Worm (Caenorhabditis elegans) whole organism, early embryonic: ENCODE results near the gene skr-20.

Source experiments
- F13C5.2 ChIP-seq: sonication (generic microtip); optimal IDR thresholded peaks from 2 replicates; lab custom pipeline; 2017; ENCODE audit warnings: mild to moderate bottlenecking, missing genetic modification characterization, inconsistent platforms, missing compliant biosample characterization
- ama-1 ChIP-seq: fragments of 150-350 bp; optimal IDR thresholded peaks from 2 replicates; lab custom pipeline; 2014
- ceh-13 ChIP-seq: fragments of 200-800 bp; sonication (Bioruptor generic); optimal IDR thresholded peaks from 2 replicates; lab custom pipeline; 2018; ENCODE audit warnings: mild to moderate bottlenecking, missing genetic modification characterization, missing compliant biosample characterization
- ets-7 ChIP-seq: sonication (generic microtip); optimal IDR thresholded peaks from 2 replicates; lab custom pipeline; 2016; ENCODE audit warnings: missing genotype, missing genetic modification characterization, missing compliant biosample characterization
- hmbx-1 ChIP-seq: sonication (generic microtip); optimal IDR thresholded peaks from 2 replicates; lab custom pipeline; 2016; ENCODE audit warnings: mild to moderate bottlenecking, missing genetic modification characterization, missing compliant biosample characterization
- hmg-4 ChIP-seq: fragments of 200-800 bp; sonication (Bioruptor generic); optimal IDR thresholded peaks from 2 replicates; lab custom pipeline; 2018; ENCODE audit warnings: mild to moderate bottlenecking, missing genetic modification characterization, missing compliant biosample characterization
- pes-1 ChIP-seq: fragments of 200-800 bp; sonication (Bioruptor generic); IDR thresholded peaks from 2 replicates; pipeline ENCODE4 v1.3.6; 2022; ENCODE audit warnings: missing genetic modification reagents, missing genetic modification characterization, missing compliant biosample characterization
- scrt-1 ChIP-seq: fragments of 200-800 bp; sonication (Bioruptor generic); IDR thresholded peaks from 2 replicates; pipeline ENCODE4 v1.3.6; 2022; ENCODE audit warnings: missing genetic modification characterization, missing compliant biosample characterization
- tra-4 ChIP-seq: sonication (generic microtip); optimal IDR thresholded peaks from 2 replicates; lab custom pipeline; 2017; ENCODE audit warnings: missing genetic modification characterization, missing compliant biosample characterization

ce11 chrX:13220609-13221008 lies 2.7 kb downstream of the skr-20 start:
- TF ChIP-seq ama-1 (lab: Kevin White, UChicago): no peak
- TF ChIP-seq hmg-4 (GFP tag; lab: Kevin White, UChicago): no peak
- no peak for TF ChIP-seq F13C5.2 (tag; lab: Kevin White, UChicago)
- TF ChIP-seq ets-7 (tag; lab: Kevin White, UChicago): no peak
- no peak for TF ChIP-seq pes-1 (GFP tag; lab: Robert Waterston, UW)
- TF ChIP-seq ceh-13 (GFP tag; lab: Kevin White, UChicago): no peak
- no peak for TF ChIP-seq tra-4 (tag; lab: Kevin White, UChicago)
- no peak for TF ChIP-seq hmbx-1 (tag; lab: Kevin White, UChicago)
- no peak for TF ChIP-seq scrt-1 (GFP tag; lab: Robert Waterston, UW)
